Worm (Caenorhabditis elegans) whole organism, early embryonic: ENCODE data around the gene F44D12.16.

Source experiments
- B0310.2 ChIP-seq: sonication (generic microtip); optimal IDR thresholded peaks from 2 replicates; lab custom pipeline; 2016; ENCODE audit warnings: mild to moderate bottlenecking, missing genetic modification characterization, missing compliant biosample characterization
- ceh-13 ChIP-seq: fragments of 200-800 bp; sonication (Bioruptor generic); optimal IDR thresholded peaks from 2 replicates; lab custom pipeline; 2018; ENCODE audit warnings: mild to moderate bottlenecking, missing genetic modification characterization, missing compliant biosample characterization
- ets-7 ChIP-seq: sonication (generic microtip); optimal IDR thresholded peaks from 2 replicates; lab custom pipeline; 2016; ENCODE audit warnings: missing genotype, missing genetic modification characterization, missing compliant biosample characterization
- hmbx-1 ChIP-seq: sonication (generic microtip); optimal IDR thresholded peaks from 2 replicates; lab custom pipeline; 2016; ENCODE audit warnings: mild to moderate bottlenecking, missing genetic modification characterization, missing compliant biosample characterization
- hnd-1 ChIP-seq: sonication (generic microtip); optimal IDR thresholded peaks from 2 replicates; lab custom pipeline; 2016; ENCODE audit warnings: missing genetic modification characterization, missing compliant biosample characterization
- scrt-1 ChIP-seq: fragments of 200-800 bp; sonication (Bioruptor generic); IDR thresholded peaks from 2 replicates; pipeline ENCODE4 v1.3.6; 2022; ENCODE audit warnings: missing genetic modification characterization, missing compliant biosample characterization
- tbx-11 ChIP-seq: fragments of 200-800 bp; sonication (Bioruptor generic); IDR thresholded peaks from 2 replicates; pipeline ENCODE4 v1.3.6; 2022; ENCODE audit warnings: missing genetic modification characterization, missing compliant biosample characterization
- tra-4 ChIP-seq: sonication (generic microtip); optimal IDR thresholded peaks from 2 replicates; lab custom pipeline; 2017; ENCODE audit warnings: missing genetic modification characterization, missing compliant biosample characterization

Gene F44D12.16

DNA sequence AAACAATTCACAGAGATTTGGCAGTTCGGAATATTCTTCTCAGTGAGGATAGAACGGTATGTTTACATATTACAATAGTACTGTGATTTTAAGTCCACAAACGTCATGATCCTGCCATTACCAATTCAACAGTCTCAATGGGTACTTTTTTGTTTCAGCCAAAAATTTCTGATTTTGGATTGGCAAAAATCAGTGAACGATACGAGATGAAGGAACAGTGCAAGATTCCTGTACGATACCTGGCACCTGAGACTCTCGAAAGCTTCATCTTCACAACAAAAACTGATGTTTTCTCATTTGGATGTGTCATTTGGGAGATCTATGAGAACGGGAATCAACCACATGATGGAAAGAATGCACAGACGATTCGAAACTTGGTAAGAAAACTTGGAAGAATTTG lies 49.1 kb downstream of the F44D12.16 start:
- no peak for TF ChIP-seq ets-7
- no peak for TF ChIP-seq tra-4
- no peak for TF ChIP-seq scrt-1 (GFP tag; lab: Robert Waterston, UW)
- TF ChIP-seq hmbx-1: no peak
- TF ChIP-seq B0310.2: no peak
- TF ChIP-seq hnd-1: no peak
- TF ChIP-seq ceh-13 (GFP tag; lab: Kevin White, UChicago): no peak
- TF ChIP-seq tbx-11 (GFP tag; lab: Robert Waterston, UW): no peak
